Fruit fly (Drosophila melanogaster) whole organism, embryonic: Measurements from ENCODE around the gene MED14.
A peak's percentile ranks its signal among the peaks of the same experiment; 100 is the strongest.

Source experiments
- Aef1 ChIP-seq: fragments of 200-800 bp; sonication (Bioruptor generic); IDR thresholded peaks from 3 replicates; pipeline ENCODE4 v1.3.6; 2022; ENCODE audit warnings: missing biosample characterization, missing genetic modification characterization
- Bteb2 ChIP-seq: fragments of 200-800 bp; sonication (Bioruptor generic); optimal IDR thresholded peaks from 2 replicates; lab custom pipeline; 2016; ENCODE audit warnings: missing biosample characterization, missing genetic modification characterization
- CG10274 ChIP-seq: fragments of 200-800 bp; sonication (Bioruptor generic); optimal IDR thresholded peaks from 3 replicates; lab custom pipeline; 2017; ENCODE audit warnings: missing biosample characterization, mild to moderate bottlenecking, missing genetic modification characterization
- CG10366 ChIP-seq: fragments of 200-800 bp; sonication (Bioruptor generic); IDR thresholded peaks from 2 replicates; pipeline ENCODE4 v1.3.6; 2022; ENCODE audit warnings: missing biosample characterization, missing genetic modification characterization
- CG13296 ChIP-seq: fragments of 200-800 bp; sonication (Bioruptor generic); optimal IDR thresholded peaks from 3 replicates; lab custom pipeline; 2018; ENCODE audit warnings: missing biosample characterization, mild to moderate bottlenecking, missing genetic modification characterization
- CG1603 ChIP-seq: fragments of 200-800 bp; sonication (Bioruptor generic); optimal IDR thresholded peaks from 2 replicates; lab custom pipeline; 2019; ENCODE audit warnings: missing biosample characterization, mild to moderate bottlenecking, missing genetic modification characterization, moderate library complexity
- CG17186 ChIP-seq: fragments of 200-800 bp; sonication (Bioruptor generic); optimal IDR thresholded peaks from 3 replicates; lab custom pipeline; 2017; ENCODE audit warnings: missing biosample characterization, missing genetic modification reagents, missing genetic modification characterization
- CG1792 ChIP-seq: fragments of 200-800 bp; sonication (Bioruptor generic); optimal IDR thresholded peaks from 2 replicates; lab custom pipeline; 2016; ENCODE audit warnings: missing biosample characterization, missing genetic modification characterization
- CG2202 ChIP-seq: fragments of 200-800 bp; sonication (Bioruptor generic); optimal IDR thresholded peaks from 2 replicates; lab custom pipeline; 2018; ENCODE audit warnings: missing biosample characterization, mild to moderate bottlenecking, missing genetic modification characterization
- CG31224 ChIP-seq: fragments of 200-800 bp; sonication (Bioruptor generic); IDR thresholded peaks from 2 replicates; pipeline ENCODE4 v1.3.6; 2022; ENCODE audit warnings: missing biosample characterization, missing genetic modification characterization
- CG3407 ChIP-seq: fragments of 200-800 bp; sonication (Bioruptor generic); optimal IDR thresholded peaks from 2 replicates; lab custom pipeline; 2018; ENCODE audit warnings: missing biosample characterization, mild to moderate bottlenecking, missing genetic modification characterization
- CG3838 ChIP-seq: fragments of 200-800 bp; sonication (Bioruptor generic); optimal IDR thresholded peaks from 3 replicates; lab custom pipeline; 2016; ENCODE audit warnings: missing biosample characterization, missing genetic modification characterization
- CG42726 ChIP-seq: fragments of 200-800 bp; sonication (Bioruptor generic); IDR thresholded peaks from 2 replicates; pipeline ENCODE4 v1.3.6; 2022; ENCODE audit warnings: missing biosample characterization, missing genetic modification characterization; ENCODE audit not compliant: partially characterized antibody
- CG43689 ChIP-seq: fragments of 200-800 bp; sonication (Bioruptor generic); IDR thresholded peaks from 2 replicates; pipeline ENCODE4 v1.3.6; 2022; ENCODE audit warnings: missing biosample characterization, missing genetic modification characterization
- CG4617 ChIP-seq: fragments of 200-800 bp; sonication (Bioruptor generic); optimal IDR thresholded peaks from 3 replicates; lab custom pipeline; 2016; ENCODE audit warnings: missing biosample characterization, missing genetic modification characterization, borderline replicate concordance
- CG4730 ChIP-seq: fragments of 200-800 bp; sonication (Bioruptor generic); IDR thresholded peaks from 2 replicates; pipeline ENCODE4 v1.3.6; 2022; ENCODE audit warnings: missing biosample characterization, missing genetic modification characterization
- CG5953 ChIP-seq: fragments of 200-800 bp; sonication (Bioruptor generic); IDR thresholded peaks from 2 replicates; pipeline ENCODE4 v1.3.6; 2022; ENCODE audit warnings: missing biosample characterization, missing genetic modification characterization
- CG6854 ChIP-seq: fragments of 200-800 bp; sonication (Bioruptor generic); optimal IDR thresholded peaks from 3 replicates; lab custom pipeline; 2017; ENCODE audit warnings: missing biosample characterization, mild to moderate bottlenecking, missing genetic modification characterization
- CG7357 ChIP-seq: fragments of 200-800 bp; sonication (Bioruptor generic); IDR thresholded peaks from 3 replicates; pipeline ENCODE4 v1.3.6; 2022; ENCODE audit warnings: missing biosample characterization, missing genetic modification characterization
- CG7963 ChIP-seq: fragments of 200-800 bp; sonication (Bioruptor generic); IDR thresholded peaks from 3 replicates; pipeline ENCODE4 v1.3.6; 2022; ENCODE audit warnings: missing biosample characterization, missing genetic modification characterization; ENCODE audit not compliant: partially characterized antibody
- D ChIP-seq, 2 experiments: fragments of 200-800 bp in 1 of 2; fragments of >200 bp in 1 of 2; sonication (Bioruptor generic) in 1 of 2; optimal IDR thresholded peaks; 2 replicates in 1 of 2; 3 replicates in 1 of 2; lab custom pipeline; 2017; ENCODE audit warnings: mild to moderate bottlenecking in 1 of 2, missing biosample characterization in 1 of 2, missing genetic modification characterization in 1 of 2, missing genetic modification reagents in 1 of 2
- Gug ChIP-seq: fragments of 200-800 bp; sonication (Bioruptor generic); IDR thresholded peaks from 4 replicates; pipeline ENCODE4 v1.3.6; 2022; ENCODE audit warnings: missing biosample characterization, missing genetic modification characterization
- H15 ChIP-seq: fragments of 200-800 bp; sonication (Bioruptor generic); IDR thresholded peaks from 3 replicates; pipeline ENCODE4 v1.3.6; 2022; ENCODE audit warnings: missing biosample characterization, missing genetic modification characterization
- HHEX ChIP-seq: fragments of 200-800 bp; sonication (Bioruptor generic); optimal IDR thresholded peaks from 3 replicates; lab custom pipeline; 2017; ENCODE audit warnings: missing biosample characterization, mild to moderate bottlenecking, missing genetic modification characterization, missing genetic modification reagents
- Hmr ChIP-seq: fragments of 200-800 bp; sonication (Bioruptor generic); optimal IDR thresholded peaks from 3 replicates; lab custom pipeline; 2017; ENCODE audit warnings: mild to moderate bottlenecking, missing biosample characterization, missing genetic modification reagents, missing genetic modification characterization
- Mes4 ChIP-seq: fragments of 200-800 bp; sonication (Bioruptor generic); optimal IDR thresholded peaks from 2 replicates; lab custom pipeline; 2016; ENCODE audit warnings: missing biosample characterization, missing genetic modification characterization
- Nf-YC ChIP-seq: fragments of 200-800 bp; optimal IDR thresholded peaks from 3 replicates; lab custom pipeline; 2019; ENCODE audit warnings: missing biosample characterization, mild to moderate bottlenecking, missing genetic modification characterization, moderate library complexity
- Ravus ChIP-seq: fragments of 200-800 bp; sonication (Bioruptor generic); IDR thresholded peaks from 2 replicates; pipeline ENCODE4 v1.3.6; 2022; ENCODE audit warnings: missing biosample characterization, missing genetic modification characterization
- Six4 ChIP-seq: fragments of 200-800 bp; sonication (Bioruptor generic); optimal IDR thresholded peaks from 2 replicates; lab custom pipeline; 2016; ENCODE audit warnings: missing biosample characterization, missing genetic modification characterization
- Sry-β ChIP-seq: fragments of 200-800 bp; sonication (Bioruptor generic); optimal IDR thresholded peaks from 2 replicates; lab custom pipeline; 2018; ENCODE audit warnings: missing biosample characterization, mild to moderate bottlenecking, missing genetic modification characterization, moderate library complexity
- Taf1 ChIP-seq: fragments of 200-800 bp; sonication (Bioruptor generic); IDR thresholded peaks from 2 replicates; pipeline ENCODE4 v1.3.6; 2022; ENCODE audit warnings: missing biosample characterization, missing genetic modification characterization
- abd-A ChIP-seq: fragments of 200-800 bp; sonication (Bioruptor generic); optimal IDR thresholded peaks from 3 replicates; lab custom pipeline; 2019; ENCODE audit warnings: missing biosample characterization, mild to moderate bottlenecking, missing genetic modification characterization, moderate library complexity
- ase ChIP-seq: fragments of 200-800 bp; sonication (Bioruptor generic); IDR thresholded peaks from 3 replicates; pipeline ENCODE4 v1.3.6; 2022; ENCODE audit warnings: missing biosample characterization, missing genetic modification characterization
- cwo ChIP-seq: fragments of 200-800 bp; sonication (Bioruptor generic); optimal IDR thresholded peaks from 3 replicates; lab custom pipeline; 2017; ENCODE audit warnings: missing biosample characterization, missing genetic modification characterization, mild to moderate bottlenecking, moderate library complexity, missing genetic modification reagents
- ems ChIP-seq: fragments of 200-800 bp; sonication (Bioruptor generic); optimal IDR thresholded peaks from 3 replicates; lab custom pipeline; 2016; ENCODE audit warnings: missing biosample characterization, missing genetic modification characterization
- eve ChIP-seq, 2 experiments: fragments of >200 bp; optimal IDR thresholded peaks; 2 replicates each; lab custom pipeline; 2017; ENCODE audit warnings: missing biosample characterization in 2 of 2, missing genetic modification characterization in 2 of 2
- exex ChIP-seq: fragments of 200-800 bp; sonication (Bioruptor generic); optimal IDR thresholded peaks from 4 replicates; lab custom pipeline; 2018; ENCODE audit warnings: missing biosample characterization, mild to moderate bottlenecking, missing genetic modification characterization, moderate library complexity
- eyg ChIP-seq: fragments of 200-800 bp; sonication (Bioruptor generic); optimal IDR thresholded peaks from 3 replicates; lab custom pipeline; 2016; ENCODE audit warnings: missing biosample characterization, missing genetic modification characterization
- fd64A ChIP-seq: fragments of 200-800 bp; sonication (Bioruptor generic); optimal IDR thresholded peaks from 3 replicates; lab custom pipeline; 2018; ENCODE audit warnings: missing biosample characterization, mild to moderate bottlenecking, missing genetic modification characterization
- grau ChIP-seq: fragments of 200-800 bp; optimal IDR thresholded peaks from 3 replicates; lab custom pipeline; 2019; ENCODE audit warnings: missing biosample characterization, mild to moderate bottlenecking, missing genetic modification characterization, moderate library complexity
- gsb ChIP-seq: fragments of 200-800 bp; sonication (Bioruptor generic); IDR thresholded peaks from 2 replicates; pipeline ENCODE4 v1.3.6; 2022; ENCODE audit warnings: missing biosample characterization, missing genetic modification characterization
- hb ChIP-seq: fragments of 200-800 bp; sonication (Bioruptor generic); IDR thresholded peaks from 3 replicates; pipeline ENCODE4 v1.3.6; 2022; ENCODE audit warnings: missing biosample characterization, missing genetic modification characterization; ENCODE audit not compliant: partially characterized antibody
- knrl ChIP-seq: fragments of 200-800 bp; sonication (Bioruptor generic); IDR thresholded peaks from 3 replicates; pipeline ENCODE4 v1.3.6; 2022; ENCODE audit warnings: missing biosample characterization, missing genetic modification characterization; ENCODE audit not compliant: partially characterized antibody
- sens-2 ChIP-seq: fragments of 200-800 bp; sonication (Bioruptor generic); IDR thresholded peaks from 2 replicates; pipeline ENCODE4 v1.3.6; 2022; ENCODE audit warnings: missing biosample characterization, missing genetic modification characterization
- sim ChIP-seq: fragments of 200-800 bp; sonication (Bioruptor generic); IDR thresholded peaks from 2 replicates; pipeline ENCODE4 v1.3.6; 2022; ENCODE audit warnings: missing biosample characterization, missing genetic modification characterization
- unpg ChIP-seq: fragments of 200-800 bp; sonication (Bioruptor generic); optimal IDR thresholded peaks from 3 replicates; lab custom pipeline; 2018; ENCODE audit warnings: missing biosample characterization, mild to moderate bottlenecking, missing genetic modification characterization, moderate library complexity
- yki ChIP-seq: fragments of >200 bp; optimal IDR thresholded peaks from 3 replicates; lab custom pipeline; 2018
- zfh2 ChIP-seq: fragments of 200-800 bp; sonication (Bioruptor generic); optimal IDR thresholded peaks from 2 replicates; lab custom pipeline; 2016; ENCODE audit warnings: missing biosample characterization, missing genetic modification characterization

MED14 gene

DNA sequence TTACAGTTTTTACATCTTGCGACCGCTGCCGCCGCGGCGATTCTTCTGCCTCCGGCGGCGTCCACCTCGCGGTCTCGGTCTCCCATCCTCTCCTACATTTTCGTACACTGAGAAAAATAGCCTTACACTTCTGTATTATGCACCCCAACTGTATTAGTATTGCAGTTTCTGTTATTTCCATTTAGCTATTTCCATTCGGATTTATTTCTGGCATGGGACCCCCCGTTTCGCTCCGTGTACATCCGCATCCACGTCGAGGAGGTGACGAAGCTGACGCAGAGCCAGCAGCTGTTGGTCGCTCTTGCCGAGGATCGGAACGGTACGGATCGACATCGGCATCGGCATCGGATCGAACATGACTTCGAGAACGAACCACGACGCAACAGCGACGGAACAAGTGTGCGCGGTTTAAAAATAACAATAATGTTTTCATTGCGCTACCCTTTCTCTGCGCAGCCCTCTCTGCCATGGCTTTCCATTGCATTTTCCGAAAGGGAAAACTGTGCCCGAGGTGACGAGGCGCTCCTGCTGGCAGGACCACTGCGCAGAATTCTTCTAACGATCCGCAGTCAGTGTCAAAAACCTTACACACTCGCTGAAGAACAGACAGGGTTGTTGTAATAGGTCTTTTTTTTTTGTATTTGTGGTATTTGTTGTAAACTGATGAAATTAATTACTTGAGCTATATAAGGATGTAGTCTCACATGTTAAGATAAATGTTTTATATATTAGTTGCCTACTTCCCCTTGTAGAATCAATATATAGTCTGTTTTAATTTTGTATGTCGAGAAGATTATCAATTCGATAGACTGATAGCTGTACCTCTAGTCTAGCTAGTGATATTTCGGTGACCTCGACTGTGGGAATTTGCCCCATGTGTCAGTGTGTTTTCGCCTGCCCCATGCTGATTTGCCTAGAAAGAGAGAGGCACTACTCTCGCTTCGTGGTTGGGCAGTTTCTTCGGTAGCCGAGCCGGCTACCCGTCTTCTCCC is 3.5 kb upstream of the MED14 start (continued):
- peak; percentile 76 for TF ChIP-seq Nf-YC (tag; lab: Kevin White, UChicago)
- TF ChIP-seq hb (GFP tag; lab: Robert Waterston, UW), result no peak
- TF ChIP-seq Bteb2, result peak; percentile 83
- peak; percentile 62 for TF ChIP-seq CG4617
- TF ChIP-seq CG17186 (GFP tag; lab: Kevin White, UChicago), result peak; percentile 37
- peak; percentile 86 for TF ChIP-seq CG31224 (GFP tag; lab: Robert Waterston, UW)
- no peak for TF ChIP-seq yki (lab: Kevin White, UChicago)
- peak; percentile 78 for TF ChIP-seq CG7357 (GFP tag; lab: Robert Waterston, UW)
- peak; percentile 89 for TF ChIP-seq CG1792 (GFP tag; lab: Kevin White, UChicago)
- peak; percentile 77 for TF ChIP-seq CG3407 (GFP tag; lab: Kevin White, UChicago)
- no peak for TF ChIP-seq eve (GFP tag; optimal IDR thresholded peaks at IDR 0.05; lab: Kevin White, UChicago)
- TF ChIP-seq ems (GFP tag; lab: Kevin White, UChicago), result peak; percentile 89
- TF ChIP-seq CG5953 (GFP tag; lab: Robert Waterston, UW), result peak; percentile 85
- peak; percentile 88 for TF ChIP-seq HHEX (GFP tag; lab: Kevin White, UChicago)
- peak; percentile 89 for TF ChIP-seq Aef1 (GFP tag; lab: Robert Waterston, UW)
- TF ChIP-seq Ravus (GFP tag; lab: Robert Waterston, UW), result peak; percentile 65
- TF ChIP-seq Taf1 (GFP tag; lab: Robert Waterston, UW), result peak; percentile 73
- TF ChIP-seq CG43689 (GFP tag; lab: Robert Waterston, UW), result 0 out of 2 replicates have a peak, but pooled peaks have one; percentile 43
- TF ChIP-seq CG3838, result peak; percentile 58
- TF ChIP-seq CG6854, result peak; percentile 78
- peak; percentile 13 for TF ChIP-seq abd-A
- TF ChIP-seq zfh2, result peak; percentile 88
- peak; percentile 87 for TF ChIP-seq CG4730 (GFP tag; lab: Robert Waterston, UW)
- TF ChIP-seq CG42726, result no peak
- TF ChIP-seq CG2202 (tag; lab: Kevin White, UChicago), result peak; percentile 75
- no peak for TF ChIP-seq CG7963 (GFP tag; lab: Robert Waterston, UW)
- TF ChIP-seq Six4 (GFP tag; lab: Kevin White, UChicago), result peak; percentile 91
- peak; percentile 88 for TF ChIP-seq grau (tag; lab: Kevin White, UChicago)
- TF ChIP-seq Gug, result peak; percentile 95
- no peak for TF ChIP-seq knrl (GFP tag; lab: Robert Waterston, UW)
- TF ChIP-seq CG13296 (GFP tag; lab: Kevin White, UChicago), result peak; percentile 84
- peak; percentile 87 for TF ChIP-seq sens-2 (GFP tag; lab: Robert Waterston, UW)
- TF ChIP-seq sim, result peak; percentile 83
- TF ChIP-seq CG10274, result peak; percentile 73
- TF ChIP-seq Hmr (GFP tag; lab: Kevin White, UChicago), result peak; percentile 85
- TF ChIP-seq CG10366 (GFP tag; lab: Robert Waterston, UW), result peak; percentile 92
- peak; percentile 88 for TF ChIP-seq Mes4 (GFP tag; lab: Kevin White, UChicago)
- TF ChIP-seq unpg (GFP tag; lab: Kevin White, UChicago), result peak; percentile 90
- peak; percentile 7 for TF ChIP-seq Sry-β (GFP tag; lab: Kevin White, UChicago)
- no peak for TF ChIP-seq exex
- TF ChIP-seq H15 (GFP tag; lab: Robert Waterston, UW), result peak; percentile 92
- peak; percentile 89 for TF ChIP-seq ase (GFP tag; lab: Robert Waterston, UW)
- peak; percentile 79 for TF ChIP-seq eyg (GFP tag; lab: Kevin White, UChicago)
- peak; percentile 83 for TF ChIP-seq cwo (GFP tag; lab: Kevin White, UChicago)
- TF ChIP-seq D (optimal IDR thresholded peaks at IDR 0.05; lab: Kevin White, UChicago), result no peak
- TF ChIP-seq D (GFP tag; optimal IDR thresholded peaks at IDR 0.05; lab: Kevin White, UChicago), result peak; percentile 86
- peak; percentile 77 for TF ChIP-seq fd64A
- TF ChIP-seq gsb (GFP tag; lab: Robert Waterston, UW), result peak; percentile 85
- peak; percentile 95 for TF ChIP-seq CG1603 (tag; lab: Kevin White, UChicago)
